5 fruit fly cellular contexts compared by ENCODE assay signal in genomic region chr3R:17700488-17701130, dm6.
TF ChIP-seq lines count a peak whose summit lies in the region.

No protein-coding gene starts in this region.

- peak; percentile 73 for TF ChIP-seq CTCF in whole organism, embryonic (GFP tag; optimal IDR thresholded peaks at IDR 0.05; lab: Kevin White, UChicago)

TF ChIP-seq in whole organism, adult, 20 proteins besides CTCF, POLR2A, EP300 and RAD21 (continues in another document):
- TF ChIP-seq CG11617 (GFP tag; optimal IDR thresholded peaks at IDR 0.05; lab: Kevin White, UChicago) (peak; percentile 99), Crg-1 (GFP tag; optimal IDR thresholded peaks at IDR 0.05; lab: Kevin White, UChicago) (peak; percentile 88), CG1620 (GFP tag; optimal IDR thresholded peaks at IDR 0.05; lab: Kevin White, UChicago) (peak; percentile 67), CG14711 (tag; optimal IDR thresholded peaks at IDR 0.05; lab: Kevin White, UChicago) (peak; percentile 96), Mnt (GFP tag; optimal IDR thresholded peaks at IDR 0.05; lab: Kevin White, UChicago) (peak; percentile 17), tj (GFP tag; optimal IDR thresholded peaks at IDR 0.05; lab: Kevin White, UChicago) (peak; percentile 91), cic (GFP tag; optimal IDR thresholded peaks at IDR 0.05; lab: Kevin White, UChicago) (peak; percentile 84), CG33017 (tag; optimal IDR thresholded peaks at IDR 0.05; lab: Kevin White, UChicago) (peak; percentile 99), toe (GFP tag; optimal IDR thresholded peaks at IDR 0.05; lab: Kevin White, UChicago) (peak; percentile 87), bab1 (GFP tag; optimal IDR thresholded peaks at IDR 0.05; lab: Kevin White, UChicago) (peak; percentile 98), ovo (GFP tag; optimal IDR thresholded peaks at IDR 0.05; lab: Kevin White, UChicago) (peak; percentile 92), pad (GFP tag; optimal IDR thresholded peaks at IDR 0.05; lab: Kevin White, UChicago) (peak; percentile 91), CG5204 (GFP tag; optimal IDR thresholded peaks at IDR 0.05; lab: Kevin White, UChicago) (no peak), Clk (GFP tag; optimal IDR thresholded peaks at IDR 0.05; lab: Kevin White, UChicago) (peak; percentile 76), Hr96 (GFP tag; optimal IDR thresholded peaks at IDR 0.05; lab: Kevin White, UChicago) (peak; percentile 60), CG7045 (GFP tag; optimal IDR thresholded peaks at IDR 0.05; lab: Kevin White, UChicago) (peak; percentile 99), CG12768 (GFP tag; optimal IDR thresholded peaks at IDR 0.05; lab: Kevin White, UChicago) (peak; percentile 98), CG7101 (tag; optimal IDR thresholded peaks at IDR 0.05; lab: Kevin White, UChicago) (peak; percentile 99)

TF ChIP-seq in whole organism, embryonic, 481 proteins besides CTCF, POLR2A, EP300 and RAD21 (continues in another document):
- TF ChIP-seq CG18476 (GFP tag; optimal IDR thresholded peaks at IDR 0.05; lab: Kevin White, UChicago), result peak; percentile 91
- peak; percentile 99 for TF ChIP-seq CG31441 (GFP tag; IDR thresholded peaks at IDR 0.05; lab: Robert Waterston, UW)
- TF ChIP-seq zf30C (GFP tag; optimal IDR thresholded peaks at IDR 0.05; lab: Kevin White, UChicago), result no peak
- peak; percentile 97 for TF ChIP-seq HmgZ (tag; optimal IDR thresholded peaks at IDR 0.05; lab: Kevin White, UChicago)
- peak; percentile 98 for TF ChIP-seq Vsx1 (GFP tag; optimal IDR thresholded peaks at IDR 0.05; lab: Kevin White, UChicago)
- TF ChIP-seq org-1 (GFP tag; optimal IDR thresholded peaks at IDR 0.05; lab: Kevin White, UChicago), result peak; percentile 98
- TF ChIP-seq tna (GFP tag; IDR thresholded peaks at IDR 0.05; lab: Robert Waterston, UW; ENCODE audit: partially characterized antibody), result peak; percentile 28; the same call in 1 of the 2 replicates
- peak; percentile 60 for TF ChIP-seq NC2β (GFP tag; optimal IDR thresholded peaks at IDR 0.05; lab: Kevin White, UChicago)
- TF ChIP-seq Nf-YC (tag; optimal IDR thresholded peaks at IDR 0.05; lab: Kevin White, UChicago), result peak; percentile 94
- peak; percentile 99 for TF ChIP-seq CG9817 (tag; optimal IDR thresholded peaks at IDR 0.05; lab: Kevin White, UChicago)
- peak; percentile 92 for TF ChIP-seq Rx (GFP tag; IDR thresholded peaks at IDR 0.05; lab: Robert Waterston, UW)
- peak; percentile 93 for TF ChIP-seq CG8281 (tag; optimal IDR thresholded peaks at IDR 0.05; lab: Kevin White, UChicago)
- peak; percentile 99 for TF ChIP-seq nmo (GFP tag; optimal IDR thresholded peaks at IDR 0.05; lab: Kevin White, UChicago)
- peak; percentile 98 for TF ChIP-seq CG6272 (GFP tag; IDR thresholded peaks at IDR 0.05; lab: Robert Waterston, UW)
- TF ChIP-seq CG9876 (GFP tag; optimal IDR thresholded peaks at IDR 0.05; lab: Kevin White, UChicago), result peak; percentile 16
- TF ChIP-seq Atf6 (GFP tag; IDR thresholded peaks at IDR 0.05; lab: Robert Waterston, UW), result peak; percentile 98
- TF ChIP-seq CkIIα-i1 (GFP tag; IDR thresholded peaks at IDR 0.05; lab: Robert Waterston, UW), result peak; percentile 69; the same call in 1 of the 2 replicates
- TF ChIP-seq B-H2 (GFP tag; optimal IDR thresholded peaks at IDR 0.05; lab: Kevin White, UChicago), result peak; percentile 99

TF ChIP-seq in whole organism, prepupa, 60 proteins besides CTCF, POLR2A, EP300 and RAD21 (continues in another document):
- TF ChIP-seq CG6163 (GFP tag; IDR thresholded peaks at IDR 0.05; lab: Robert Waterston, UW) (peak; percentile 97), fd59A (GFP tag; optimal IDR thresholded peaks at IDR 0.05; lab: Kevin White, UChicago) (peak; percentile 91), CG3919 (GFP tag; optimal IDR thresholded peaks at IDR 0.05; lab: Kevin White, UChicago) (peak; percentile 96), Gug (GFP tag; IDR thresholded peaks at IDR 0.05; lab: Robert Waterston, UW) (peak; percentile 97), Ets96B (tag; optimal IDR thresholded peaks at IDR 0.05; lab: Kevin White, UChicago) (peak; percentile 99), CG11902 (GFP tag; optimal IDR thresholded peaks at IDR 0.05; lab: Kevin White, UChicago) (peak; percentile 95), Met (GFP tag; optimal IDR thresholded peaks at IDR 0.05; lab: Kevin White, UChicago) (peak; percentile 94), acj6 (GFP tag; optimal IDR thresholded peaks at IDR 0.05; lab: Kevin White, UChicago) (peak; percentile 98), pdm3 (GFP tag; optimal IDR thresholded peaks at IDR 0.05; lab: Kevin White, UChicago) (peak; percentile 92), CG4318 (GFP tag; optimal IDR thresholded peaks at IDR 0.05; lab: Kevin White, UChicago) (peak; percentile 96), esn (GFP tag; optimal IDR thresholded peaks at IDR 0.05; lab: Kevin White, UChicago) (peak; percentile 98), CG11762 (GFP tag; optimal IDR thresholded peaks at IDR 0.05; lab: Kevin White, UChicago; ENCODE audit: insufficient read depth) (peak; percentile 96), Hr38 (GFP tag; optimal IDR thresholded peaks at IDR 0.05; lab: Kevin White, UChicago) (no peak), topi (GFP tag; optimal IDR thresholded peaks at IDR 0.05; lab: Kevin White, UChicago) (peak; percentile 91), Ets21C (GFP tag; optimal IDR thresholded peaks at IDR 0.05; lab: Kevin White, UChicago) (peak; percentile 80), CG6792 (GFP tag; optimal IDR thresholded peaks at IDR 0.05; lab: Kevin White, UChicago) (peak; percentile 98), CG34406 (GFP tag; optimal IDR thresholded peaks at IDR 0.05; lab: Kevin White, UChicago) (peak; percentile 99), fd85E (GFP tag; optimal IDR thresholded peaks at IDR 0.05; lab: Kevin White, UChicago) (peak; percentile 76), CG32006 (GFP tag; optimal IDR thresholded peaks at IDR 0.05; lab: Kevin White, UChicago) (peak; percentile 99)

TF ChIP-seq in whole organism, pupa, 21 proteins besides CTCF, POLR2A, EP300 and RAD21:
- TF ChIP-seq CG9948 (tag; optimal IDR thresholded peaks at IDR 0.05; lab: Kevin White, UChicago) (peak; percentile 99), CG8159 (tag; optimal IDR thresholded peaks at IDR 0.05; lab: Kevin White, UChicago) (peak; percentile 99), CG13204 (GFP tag; optimal IDR thresholded peaks at IDR 0.05; lab: Kevin White, UChicago) (peak; percentile 100), CG32121 (GFP tag; IDR thresholded peaks at IDR 0.05; lab: Robert Waterston, UW) (peak; percentile 98), CG12605 (GFP tag; IDR thresholded peaks at IDR 0.05; lab: Robert Waterston, UW) (peak; percentile 95), Pif1B (GFP tag; optimal IDR thresholded peaks at IDR 0.05; lab: Kevin White, UChicago) (peak; percentile 98), D1 (tag; optimal IDR thresholded peaks at IDR 0.05; lab: Kevin White, UChicago) (no peak), Snoo (tag; optimal IDR thresholded peaks at IDR 0.05; lab: Kevin White, UChicago) (peak; percentile 98), rn (GFP tag; IDR thresholded peaks at IDR 0.05; lab: Robert Waterston, UW) (peak; percentile 94), CG10348 (GFP tag; IDR thresholded peaks at IDR 0.05; lab: Robert Waterston, UW) (peak; percentile 83), Pif1A (GFP tag; optimal IDR thresholded peaks at IDR 0.05; lab: Kevin White, UChicago) (peak; percentile 96), Ets98B (GFP tag; IDR thresholded peaks at IDR 0.05; lab: Robert Waterston, UW) (peak; percentile 97), CG34367 (tag; optimal IDR thresholded peaks at IDR 0.05; lab: Kevin White, UChicago) (peak; percentile 96), CG15710 (tag; optimal IDR thresholded peaks at IDR 0.05; lab: Kevin White, UChicago) (peak; percentile 99), CG17806 (tag; optimal IDR thresholded peaks at IDR 0.05; lab: Kevin White, UChicago) (peak; percentile 99), fd96Ca (GFP tag; IDR thresholded peaks at IDR 0.05; lab: Robert Waterston, UW) (peak; percentile 96), CG4496 (GFP tag; IDR thresholded peaks at IDR 0.05; lab: Robert Waterston, UW) (peak; percentile 96), CG8301 (tag; optimal IDR thresholded peaks at IDR 0.05; lab: Kevin White, UChicago) (peak; percentile 97), gl (tag; optimal IDR thresholded peaks at IDR 0.05; lab: Kevin White, UChicago) (peak; percentile 89), EcR (GFP tag; optimal IDR thresholded peaks at IDR 0.05; lab: Kevin White, UChicago) (peak; percentile 75), CG14655 (GFP tag; optimal IDR thresholded peaks at IDR 0.05; lab: Kevin White, UChicago) (peak; percentile 98)

TF ChIP-seq in whole organism, wandering third instar larva, 38 proteins besides CTCF, POLR2A, EP300 and RAD21 (continues in another document):
- peak; percentile 47 for TF ChIP-seq Dif (GFP tag; optimal IDR thresholded peaks at IDR 0.05; lab: Kevin White, UChicago; ENCODE audit: partially characterized antibody)
- TF ChIP-seq Mio (GFP tag; optimal IDR thresholded peaks at IDR 0.05; lab: Kevin White, UChicago), result no peak
- TF ChIP-seq br (GFP tag; optimal IDR thresholded peaks at IDR 0.05; lab: Kevin White, UChicago), result peak; percentile 88
- peak; percentile 14 to 67 for TF ChIP-seq dl (GFP tag; optimal IDR thresholded peaks at IDR 0.05; lab: Kevin White, UChicago; ENCODE audit: insufficient read depth in 1 of 2, partially characterized antibody in 2 of 2)
- peak in 1 of 2 experiments; percentile 99 for TF ChIP-seq foxo (GFP tag; optimal IDR thresholded peaks at IDR 0.05; lab: Kevin White, UChicago)
- TF ChIP-seq psq (GFP tag; optimal IDR thresholded peaks at IDR 0.05; lab: Kevin White, UChicago), result peak; percentile 98
- TF ChIP-seq brk (GFP tag; optimal IDR thresholded peaks at IDR 0.05; lab: Kevin White, UChicago), result peak; percentile 97
- TF ChIP-seq jim (GFP tag; optimal IDR thresholded peaks at IDR 0.05; lab: Kevin White, UChicago), result no peak
- peak; percentile 99 for TF ChIP-seq OdsH (GFP tag; optimal IDR thresholded peaks at IDR 0.05; lab: Kevin White, UChicago)
- peak; percentile 97 for TF ChIP-seq dmrt93B (GFP tag; optimal IDR thresholded peaks at IDR 0.05; lab: Kevin White, UChicago)
- TF ChIP-seq HLH106 (tag; optimal IDR thresholded peaks at IDR 0.05; lab: Kevin White, UChicago), result peak; percentile 99
- TF ChIP-seq Hr78 (GFP tag; optimal IDR thresholded peaks at IDR 0.05; lab: Kevin White, UChicago), result no peak
- TF ChIP-seq Hnf4 (GFP tag; optimal IDR thresholded peaks at IDR 0.05; lab: Kevin White, UChicago), result no peak
- TF ChIP-seq usp (GFP tag; optimal IDR thresholded peaks at IDR 0.05; lab: Kevin White, UChicago), result no peak
- peak; percentile 98 for TF ChIP-seq rgr (GFP tag; optimal IDR thresholded peaks at IDR 0.05; lab: Kevin White, UChicago)
- peak; percentile 97 for TF ChIP-seq CG9705 (GFP tag; optimal IDR thresholded peaks at IDR 0.05; lab: Kevin White, UChicago)
- peak; percentile 91 for TF ChIP-seq h (GFP tag; optimal IDR thresholded peaks at IDR 0.05; lab: Kevin White, UChicago)
- no peak for TF ChIP-seq lola (GFP tag; optimal IDR thresholded peaks at IDR 0.05; lab: Kevin White, UChicago)
- peak; percentile 40 for TF ChIP-seq Hr83 (GFP tag; optimal IDR thresholded peaks at IDR 0.05; lab: Kevin White, UChicago; ENCODE audit: poor library complexity, severe bottlenecking)
- TF ChIP-seq N (GFP tag; optimal IDR thresholded peaks at IDR 0.05; lab: Kevin White, UChicago), result no peak
- TF ChIP-seq Abd-B (GFP tag; optimal IDR thresholded peaks at IDR 0.05; lab: Kevin White, UChicago), result no peak
- no peak for TF ChIP-seq Myc (optimal IDR thresholded peaks at IDR 0.05; lab: Kevin White, UChicago)
